Fruit fly (Drosophila melanogaster): Measurements from ENCODE around the gene BI-1.

The BI-1 gene

dm6 chr3L:8346100-8346980 is 37.6 kb upstream of the BI-1 start, which contains the start of the genes CG7182 and GAPcenA (continued):
- TF ChIP-seq CG10654 (GFP tag; optimal IDR thresholded peaks at IDR 0.05) (peak; percentile 61), CG13123 (GFP tag; optimal IDR thresholded peaks at IDR 0.05) (peak; percentile 10), abd-A (tag; optimal IDR thresholded peaks at IDR 0.05) (no peak), vfl (GFP tag; optimal IDR thresholded peaks at IDR 0.05) (peak; percentile 25), Poxn (GFP tag; IDR thresholded peaks at IDR 0.05) (no peak), Drgx (GFP tag; IDR thresholded peaks at IDR 0.05) (no peak), CG15269 (tag; optimal IDR thresholded peaks at IDR 0.05) (peak; percentile 76), ems (GFP tag; optimal IDR thresholded peaks at IDR 0.05) (peak; percentile 29), CG10565 (GFP tag; optimal IDR thresholded peaks at IDR 0.05) (no peak), CG9215 (GFP tag; IDR thresholded peaks at IDR 0.05) (peak; percentile 60), CG9876 (GFP tag; optimal IDR thresholded peaks at IDR 0.05) (no peak), CG9817 (tag; optimal IDR thresholded peaks at IDR 0.05) (peak; percentile 68), CG8944 (GFP tag; optimal IDR thresholded peaks at IDR 0.05) (no peak), wdn (GFP tag; IDR thresholded peaks at IDR 0.05) (no peak), ap (GFP tag; IDR thresholded peaks at IDR 0.05) (no peak), CG12744 (GFP tag; optimal IDR thresholded peaks at IDR 0.05) (peak; percentile 10), CG17385 (GFP tag; optimal IDR thresholded peaks at IDR 0.05) (peak; percentile 63), CG14710 (tag; optimal IDR thresholded peaks at IDR 0.05) (peak; percentile 90), CG3065 (GFP tag; optimal IDR thresholded peaks at IDR 0.05) (no peak), Xbp1 (GFP tag; optimal IDR thresholded peaks at IDR 0.05) (peak; percentile 70), CG7839 (tag; optimal IDR thresholded peaks at IDR 0.05) (peak; percentile 74), fd64A (GFP tag; optimal IDR thresholded peaks at IDR 0.05) (no peak), chn (GFP tag; optimal IDR thresholded peaks at IDR 0.05) (no peak), kni (GFP tag; optimal IDR thresholded peaks at IDR 0.05) (no peak), CG30403 (GFP tag; optimal IDR thresholded peaks at IDR 0.05) (peak; percentile 80), grau (tag; optimal IDR thresholded peaks at IDR 0.05) (peak; percentile 76), CG2875 (GFP tag; optimal IDR thresholded peaks at IDR 0.05) (no peak), CG6683 (GFP tag; optimal IDR thresholded peaks at IDR 0.05) (peak; percentile 47), CG6854 (GFP tag; optimal IDR thresholded peaks at IDR 0.05) (no peak), ash1 (GFP tag; optimal IDR thresholded peaks at IDR 0.05) (no peak), ERR (GFP tag; optimal IDR thresholded peaks at IDR 0.05) (no peak), otp (GFP tag; IDR thresholded peaks at IDR 0.05) (no peak), Dip3 (GFP tag; optimal IDR thresholded peaks at IDR 0.05) (peak; percentile 5), Ravus (GFP tag; IDR thresholded peaks at IDR 0.05) (no peak), amos (GFP tag; IDR thresholded peaks at IDR 0.05; ENCODE audit: partially characterized antibody) (peak; percentile 35; the same call in 1 of the 2 replicates), CG12236 (GFP tag; optimal IDR thresholded peaks at IDR 0.05) (no peak), lola (GFP tag; optimal IDR thresholded peaks at IDR 0.05) (peak in 1 of 3 experiments; percentile 77), Nf-YB (GFP tag; optimal IDR thresholded peaks at IDR 0.05) (peak; percentile 57), CG12391 (tag; optimal IDR thresholded peaks at IDR 0.05) (peak; percentile 81), CG15011 (GFP tag; optimal IDR thresholded peaks at IDR 0.05) (peak; percentile 52), CG33213 (GFP tag; optimal IDR thresholded peaks at IDR 0.05) (peak; percentile 35), corto (GFP tag; optimal IDR thresholded peaks at IDR 0.05) (no peak), CG4328 (GFP tag; optimal IDR thresholded peaks at IDR 0.05) (peak; percentile 49), ken (GFP tag; IDR thresholded peaks at IDR 0.05) (peak; percentile 46; the same call in 1 of the 3 replicates), CG5953 (GFP tag; IDR thresholded peaks at IDR 0.05) (no peak), crc (GFP tag; optimal IDR thresholded peaks at IDR 0.05) (no peak), Chrac-16 (GFP tag; optimal IDR thresholded peaks at IDR 0.05) (peak; percentile 63), ham (GFP tag; IDR thresholded peaks at IDR 0.05) (no peak), CG31365 (tag; optimal IDR thresholded peaks at IDR 0.05) (no peak)
